Worm (Caenorhabditis elegans) whole organism, L2 larva: ENCODE results near the gene gck-2.

Experiments
- C34F6.9 ChIP-seq: fragments of 150-350 bp; optimal IDR thresholded peaks from 2 replicates; lab custom pipeline; 2014; ENCODE audit warnings: missing biosample characterization, missing genetic modification characterization
- F13H6.1 ChIP-seq: sonication (generic microtip); optimal IDR thresholded peaks from 2 replicates; lab custom pipeline; 2016; ENCODE audit warnings: missing genetic modification characterization, missing compliant biosample characterization
- Y55F3AM.14 ChIP-seq: fragments of 200-800 bp; sonication (Bioruptor generic); optimal IDR thresholded peaks from 2 replicates; lab custom pipeline; 2018; ENCODE audit warnings: mild to moderate bottlenecking, missing genetic modification characterization, missing compliant biosample characterization
- ZK546.5 ChIP-seq: sonication (generic microtip); optimal IDR thresholded peaks from 2 replicates; lab custom pipeline; 2017; ENCODE audit warnings: missing biosample characterization, missing genetic modification characterization
- alr-1 ChIP-seq: fragments of 150-350 bp; optimal IDR thresholded peaks from 2 replicates; lab custom pipeline; 2014; ENCODE audit warnings: missing biosample characterization, missing genetic modification characterization
- blmp-1 ChIP-seq: sonication (generic microtip); optimal IDR thresholded peaks from 2 replicates; lab custom pipeline; 2017; ENCODE audit warnings: missing genetic modification characterization, mild to moderate bottlenecking, missing compliant biosample characterization, antibody characterized with exemption, moderate library complexity; ENCODE audit not compliant: insufficient read depth
- ceh-82 ChIP-seq: fragments of 150-350 bp; optimal IDR thresholded peaks from 2 replicates; lab custom pipeline; 2014; ENCODE audit warnings: missing biosample characterization, missing genetic modification characterization
- elt-1 ChIP-seq: fragments of 150-350 bp; optimal IDR thresholded peaks from 2 replicates; lab custom pipeline; 2014; ENCODE audit warnings: missing biosample characterization, missing genetic modification characterization
- elt-3 ChIP-seq: sonication (generic microtip); optimal IDR thresholded peaks from 2 replicates; lab custom pipeline; 2017; ENCODE audit warnings: missing biosample characterization, missing genetic modification characterization
- fos-1 ChIP-seq: fragments of 150-350 bp; optimal IDR thresholded peaks from 2 replicates; lab custom pipeline; 2014; ENCODE audit warnings: missing biosample characterization, missing genetic modification characterization
- gmeb-1 ChIP-seq: fragments of 150-350 bp; optimal IDR thresholded peaks from 2 replicates; lab custom pipeline; 2014; ENCODE audit warnings: missing biosample characterization, missing genetic modification characterization
- lin-11 ChIP-seq: fragments of 150-350 bp; sonication (generic microtip); optimal IDR thresholded peaks from 2 replicates; lab custom pipeline; 2014; ENCODE audit warnings: missing biosample characterization, missing genetic modification characterization, inconsistent platforms, mixed read lengths
- lin-13 ChIP-seq: fragments of 150-350 bp; optimal IDR thresholded peaks from 2 replicates; lab custom pipeline; 2014; ENCODE audit warnings: missing biosample characterization, missing genetic modification reagents, missing genetic modification characterization
- lin-39 ChIP-seq: fragments of 150-350 bp; optimal IDR thresholded peaks from 2 replicates; lab custom pipeline; 2014; ENCODE audit warnings: missing biosample characterization, missing genetic modification reagents, missing genetic modification characterization
- lsy-2 ChIP-seq, 2 experiments: fragments of 150-350 bp in 1 of 2; sonication (generic microtip) in 1 of 2; optimal IDR thresholded peaks; 2 replicates each; lab custom pipeline; 2014 to 2017; ENCODE audit warnings: missing biosample characterization in 2 of 2, missing genetic modification characterization in 2 of 2
- mab-5 ChIP-seq: fragments of 150-350 bp; optimal IDR thresholded peaks from 2 replicates; lab custom pipeline; 2014; ENCODE audit warnings: missing biosample characterization, missing genetic modification characterization
- mbf-1 ChIP-seq: sonication (generic microtip); optimal IDR thresholded peaks from 2 replicates; lab custom pipeline; 2017; ENCODE audit warnings: missing biosample characterization, missing genetic modification characterization
- mdl-1 ChIP-seq, 2 experiments: fragments of 150-350 bp in 1 of 2; sonication (generic microtip) in 1 of 2; optimal IDR thresholded peaks; 2 replicates each; lab custom pipeline; 2017; ENCODE audit warnings: missing biosample characterization in 2 of 2, missing genetic modification characterization in 2 of 2
- nhr-10 ChIP-seq: sonication (generic microtip); optimal IDR thresholded peaks from 2 replicates; lab custom pipeline; 2017; ENCODE audit warnings: missing biosample characterization, missing genetic modification characterization
- nhr-11 ChIP-seq: fragments of 150-350 bp; optimal IDR thresholded peaks from 2 replicates; lab custom pipeline; 2014; ENCODE audit warnings: missing biosample characterization, missing genetic modification characterization
- nhr-12 ChIP-seq: fragments of 150-350 bp; optimal IDR thresholded peaks from 2 replicates; lab custom pipeline; 2014; ENCODE audit warnings: missing biosample characterization, missing genetic modification characterization
- nhr-129 ChIP-seq: fragments of 150-350 bp; optimal IDR thresholded peaks from 2 replicates; lab custom pipeline; 2014; ENCODE audit warnings: missing biosample characterization, missing genetic modification characterization
- nhr-21 ChIP-seq: fragments of 150-350 bp; optimal IDR thresholded peaks from 2 replicates; lab custom pipeline; 2014; ENCODE audit warnings: missing biosample characterization, missing genetic modification characterization
- nhr-237 ChIP-seq: fragments of 150-350 bp; optimal IDR thresholded peaks from 2 replicates; lab custom pipeline; 2014; ENCODE audit warnings: missing biosample characterization, missing genetic modification characterization
- nhr-25 ChIP-seq: fragments of 150-350 bp; sonication (generic microtip); optimal IDR thresholded peaks from 3 replicates; lab custom pipeline; 2014; ENCODE audit warnings: missing biosample characterization, missing genetic modification characterization
- nhr-77 ChIP-seq: fragments of 150-350 bp; optimal IDR thresholded peaks from 2 replicates; lab custom pipeline; 2014; ENCODE audit warnings: missing biosample characterization, missing genetic modification characterization
- peb-1 ChIP-seq: fragments of 150-350 bp; optimal IDR thresholded peaks from 2 replicates; lab custom pipeline; 2014; ENCODE audit warnings: missing biosample characterization, missing genetic modification characterization
- sma-3 ChIP-seq: sonication (generic microtip); optimal IDR thresholded peaks from 2 replicates; lab custom pipeline; 2016; ENCODE audit warnings: missing genetic modification reagents, missing genetic modification characterization, missing compliant biosample characterization
- sma-9 ChIP-seq, 2 experiments: fragments of 150-350 bp in 1 of 2; sonication (generic microtip) in 1 of 2; optimal IDR thresholded peaks; 2 replicates each; lab custom pipeline; 2014 to 2016; ENCODE audit warnings: missing genetic modification characterization in 2 of 2, mild to moderate bottlenecking in 1 of 2, missing biosample characterization in 1 of 2, missing compliant biosample characterization in 1 of 2, missing genetic modification reagents in 1 of 2, moderate library complexity in 1 of 2
- snpc-4 ChIP-seq: fragments of 150-350 bp; optimal IDR thresholded peaks from 2 replicates; lab custom pipeline; 2014; ENCODE audit warnings: missing biosample characterization, missing genetic modification characterization
- unc-55 ChIP-seq: fragments of 150-350 bp; sonication (generic microtip); optimal IDR thresholded peaks from 3 replicates; lab custom pipeline; 2014; ENCODE audit warnings: missing biosample characterization, missing genetic modification reagents, missing genetic modification characterization
- unc-62 ChIP-seq: fragments of 150-350 bp; optimal IDR thresholded peaks from 2 replicates; lab custom pipeline; 2014; ENCODE audit warnings: missing biosample characterization, missing genetic modification reagents, missing genetic modification characterization
- zag-1 ChIP-seq: fragments of 150-350 bp; optimal IDR thresholded peaks from 2 replicates; lab custom pipeline; 2014; ENCODE audit warnings: missing biosample characterization, missing genetic modification characterization
- ztf-1 ChIP-seq: fragments of 200-800 bp; sonication (Bioruptor generic); conservative IDR thresholded peaks from 2 replicates; pipeline ENCODE4 v1.3.6; 2022; ENCODE audit warnings: missing genetic modification characterization, missing compliant biosample characterization
- ztf-11 ChIP-seq: sonication (generic microtip); optimal IDR thresholded peaks from 2 replicates; lab custom pipeline; 2017; ENCODE audit warnings: missing biosample characterization, missing genetic modification characterization
- ztf-4 ChIP-seq: fragments of 150-350 bp; optimal IDR thresholded peaks from 2 replicates; lab custom pipeline; 2014; ENCODE audit warnings: missing biosample characterization, missing genetic modification characterization

Gene gck-2

ce11 chrV:6753257-6753656, 39.2 kb downstream of the gck-2 start:
- TF ChIP-seq peb-1 (tag; lab: Kevin White, UChicago): no peak
- TF ChIP-seq F13H6.1 (tag; lab: Kevin White, UChicago): no peak

- TF ChIP-seq snpc-4 (tag; lab: Kevin White, UChicago) (no peak), mab-5 (tag; lab: Kevin White, UChicago) (peak; percentile 34), mdl-1 (tag; optimal IDR thresholded peaks at IDR 0.05; lab: Kevin White, UChicago) (no peak), nhr-129 (tag; lab: Kevin White, UChicago) (peak; percentile 34), nhr-25 (no peak), nhr-237 (no peak), lin-11 (no peak), zag-1 (no peak), unc-62 (GFP tag; lab: Kevin White, UChicago) (no peak), nhr-10 (tag; lab: Kevin White, UChicago) (no peak), alr-1 (no peak), nhr-12 (tag; lab: Kevin White, UChicago) (no peak), elt-1 (tag; lab: Kevin White, UChicago) (no peak), C34F6.9 (tag; lab: Kevin White, UChicago) (no peak), elt-3 (tag; lab: Kevin White, UChicago) (no peak), F13H6.1 (tag; lab: Kevin White, UChicago) (peak; percentile 46), mbf-1 (tag; lab: Kevin White, UChicago) (no peak), ztf-11 (tag; lab: Kevin White, UChicago) (no peak), sma-9 (GFP tag; optimal IDR thresholded peaks at IDR 0.05; lab: Kevin White, UChicago) (peak; percentile 52), sma-9 (tag; optimal IDR thresholded peaks at IDR 0.05; lab: Kevin White, UChicago) (no peak), gmeb-1 (tag; lab: Kevin White, UChicago) (no peak), ztf-1 (GFP tag; lab: Robert Waterston, UW) (no peak), ZK546.5 (tag; lab: Kevin White, UChicago) (no peak), blmp-1 (no peak), lin-39 (tag; lab: Kevin White, UChicago) (no peak), sma-3 (GFP tag; lab: Kevin White, UChicago) (no peak), Y55F3AM.14 (GFP tag; lab: Kevin White, UChicago) (no peak), nhr-11 (tag; lab: Kevin White, UChicago) (no peak), lsy-2 (tag; optimal IDR thresholded peaks at IDR 0.05; lab: Kevin White, UChicago) (no peak), ceh-82 (tag; lab: Kevin White, UChicago) (no peak), lin-13 (no peak), unc-55 (GFP tag; lab: Kevin White, UChicago) (no peak), nhr-77 (tag; lab: Kevin White, UChicago) (no peak), fos-1 (tag; lab: Kevin White, UChicago) (no peak), nhr-21 (tag; lab: Kevin White, UChicago) (no peak), peb-1 (tag; lab: Kevin White, UChicago) (no peak), ztf-4 (tag; lab: Kevin White, UChicago) (no peak)
Observed at ce11 chrV:6751493-6752100, 40.9 kb downstream of the gck-2 start.

- TF ChIP-seq blmp-1: peak; percentile 88
- TF ChIP-seq lin-39 (tag; lab: Kevin White, UChicago): no peak
Observed at ce11 chrV:6744774-6745173, 47.7 kb downstream of the gck-2 start, which contains the start of gene T25F10.3. TSS of gene T25F10.3 (plus strand) at chrV:6745081.
